Worm (Caenorhabditis elegans): ENCODE data around the gene F09E10.1.

DNA sequence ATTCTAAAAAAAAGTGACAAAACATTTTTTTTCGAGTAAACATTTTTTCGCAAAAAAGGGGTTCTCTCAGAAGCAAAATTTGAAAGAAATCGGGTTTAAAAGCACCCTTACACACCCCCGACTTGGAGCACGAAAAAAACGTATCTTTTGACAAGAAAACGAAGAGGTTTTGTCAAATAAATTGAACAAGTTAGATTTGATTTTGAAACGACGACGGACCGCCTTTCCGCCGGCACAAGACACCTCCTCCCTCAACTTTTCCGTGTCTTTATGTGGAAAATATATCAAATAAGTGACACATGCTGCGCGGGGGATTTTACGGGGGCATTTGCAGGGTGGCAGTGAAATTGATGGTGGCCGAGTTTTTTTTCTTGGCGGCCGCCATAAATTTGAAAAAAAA lies 34.5 kb upstream of the F09E10.1 start:
- TF ChIP-seq hlh-1 (tag; optimal IDR thresholded peaks at IDR 0.05) (no peak), lin-13 (tag; optimal IDR thresholded peaks at IDR 0.05) (no peak), nhr-12 (tag; optimal IDR thresholded peaks at IDR 0.05) (no peak), ceh-83 (GFP tag; optimal IDR thresholded peaks at IDR 0.05) (no peak), mls-2 (tag; optimal IDR thresholded peaks at IDR 0.05) (no peak), zip-8 (tag; optimal IDR thresholded peaks at IDR 0.05) (no peak), blmp-1 (tag; optimal IDR thresholded peaks at IDR 0.05) (no peak), nhr-237 (tag; optimal IDR thresholded peaks at IDR 0.05) (no peak), elt-1 (tag; optimal IDR thresholded peaks at IDR 0.05; ENCODE audit: borderline replicate concordance, insufficient read depth) (no peak), lin-32 (GFP tag; optimal IDR thresholded peaks at IDR 0.05) (no peak), ham-2 (GFP tag; optimal IDR thresholded peaks at IDR 0.05) (no peak), M03D4.4 (tag; optimal IDR thresholded peaks at IDR 0.05) (no peak), sptf-1 (tag; optimal IDR thresholded peaks at IDR 0.05) (no peak), mep-1 (tag; optimal IDR thresholded peaks at IDR 0.05) (no peak)
